Worm (Caenorhabditis elegans) whole organism, young adult: ENCODE measurements around the gene bath-27.

ENCODE experiments used
- F39B2.1 ChIP-seq: fragments of 200-800 bp; sonication (Bioruptor generic); IDR thresholded peaks from 2 replicates; pipeline ENCODE4 v1.3.6; 2022; ENCODE audit warnings: missing genetic modification reagents, missing genetic modification characterization, missing compliant biosample characterization
- nhr-90 ChIP-seq: sonication (generic microtip); optimal IDR thresholded peaks from 2 replicates; lab custom pipeline; 2016; ENCODE audit warnings: missing genotype, mild to moderate bottlenecking, missing genetic modification characterization, missing compliant biosample characterization
- tlf-1 ChIP-seq: fragments of 200-800 bp; sonication (Bioruptor generic); optimal IDR thresholded peaks from 2 replicates; lab custom pipeline; 2018; ENCODE audit warnings: mild to moderate bottlenecking, missing genetic modification characterization, missing compliant biosample characterization

DNA sequence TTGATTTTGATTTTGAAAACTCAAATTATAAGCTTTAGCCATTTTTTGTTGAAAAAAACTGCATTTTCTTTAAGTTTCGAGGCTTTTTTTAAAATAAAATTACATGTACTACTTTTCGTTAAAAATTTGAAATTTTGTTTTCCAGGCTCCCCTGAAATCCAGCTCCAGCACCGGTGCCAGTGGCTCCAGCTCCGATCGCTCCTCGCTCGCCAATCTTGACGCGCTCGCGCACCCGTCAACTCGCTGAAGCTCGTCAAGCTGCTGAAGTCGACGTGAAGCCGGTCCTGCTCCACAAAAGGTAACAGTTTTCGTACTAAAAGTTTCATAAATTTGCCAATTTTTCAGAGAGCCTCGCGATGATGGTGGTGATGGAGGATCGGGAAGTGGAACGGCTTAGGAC lies 18.1 kb upstream of the bath-27 start:
- TF ChIP-seq F39B2.1 (GFP tag; lab: Robert Waterston, UW) (no peak), tlf-1 (GFP tag; lab: Kevin White, UChicago) (no peak), nhr-90 (tag; lab: Kevin White, UChicago) (no peak)
